Worm (Caenorhabditis elegans) whole organism, L3 larva: ENCODE measurements around the gene srw-112.

Experiments
- ama-1 ChIP-seq: fragments of 150-350 bp; optimal IDR thresholded peaks from 2 replicates; lab custom pipeline; 2018
- ceh-16 ChIP-seq: sonication (generic microtip); optimal IDR thresholded peaks from 2 replicates; lab custom pipeline; 2017; ENCODE audit warnings: missing biosample characterization, missing genetic modification characterization
- ceh-9 ChIP-seq: sonication (generic microtip); optimal IDR thresholded peaks from 2 replicates; lab custom pipeline; 2018; ENCODE audit warnings: missing biosample characterization, missing genetic modification characterization
- eor-1 ChIP-seq, 2 experiments: fragments of 150-350 bp; optimal IDR thresholded peaks; 2 replicates each; lab custom pipeline; 2014 to 2018; ENCODE audit warnings: missing biosample characterization in 2 of 2, missing genetic modification characterization in 2 of 2
- jun-1 ChIP-seq: fragments of 150-350 bp; optimal IDR thresholded peaks from 2 replicates; lab custom pipeline; 2014; ENCODE audit warnings: missing biosample characterization, missing genetic modification reagents, missing genetic modification characterization
- mdl-1 ChIP-seq: fragments of 150-350 bp; optimal IDR thresholded peaks from 2 replicates; lab custom pipeline; 2014; ENCODE audit warnings: missing biosample characterization, missing genetic modification characterization
- nhr-11 ChIP-seq: fragments of 150-350 bp; optimal IDR thresholded peaks from 2 replicates; lab custom pipeline; 2014; ENCODE audit warnings: missing biosample characterization, missing genetic modification characterization
- nhr-23 ChIP-seq: fragments of 150-350 bp; optimal IDR thresholded peaks from 2 replicates; lab custom pipeline; 2014; ENCODE audit warnings: missing biosample characterization, missing genetic modification reagents, missing genetic modification characterization
- nhr-237 ChIP-seq: fragments of 150-350 bp; optimal IDR thresholded peaks from 2 replicates; lab custom pipeline; 2014; ENCODE audit warnings: missing biosample characterization, missing genetic modification characterization
- nhr-25 ChIP-seq: sonication (generic microtip); optimal IDR thresholded peaks from 2 replicates; lab custom pipeline; 2017; ENCODE audit warnings: missing biosample characterization, missing genetic modification characterization
- nhr-43 ChIP-seq: sonication (generic microtip); optimal IDR thresholded peaks from 2 replicates; lab custom pipeline; 2016; ENCODE audit warnings: mild to moderate bottlenecking, missing genetic modification characterization, missing compliant biosample characterization; ENCODE audit not compliant: poor library complexity, severe bottlenecking
- pha-4 ChIP-seq: fragments of 150-350 bp; optimal IDR thresholded peaks from 2 replicates; lab custom pipeline; 2014; ENCODE audit warnings: missing biosample characterization, missing genetic modification reagents, missing genetic modification characterization
- snpc-4 ChIP-seq: fragments of 150-350 bp; optimal IDR thresholded peaks from 2 replicates; lab custom pipeline; 2014; ENCODE audit warnings: missing biosample characterization, missing genetic modification characterization

- TF ChIP-seq ceh-16 (tag; lab: Kevin White, UChicago) = no peak
- TF ChIP-seq jun-1 (tag; lab: Kevin White, UChicago) = no peak
- TF ChIP-seq nhr-23 (tag; lab: Kevin White, UChicago) = no peak
- no peak for TF ChIP-seq nhr-11 (tag; lab: Kevin White, UChicago)
- TF ChIP-seq eor-1 (tag; optimal IDR thresholded peaks at IDR 0.05; lab: Kevin White, UChicago) = no peak
- TF ChIP-seq nhr-43 (tag; lab: Kevin White, UChicago) = no peak
- TF ChIP-seq ceh-9 (tag; lab: Kevin White, UChicago) = no peak
- TF ChIP-seq mdl-1 (tag; lab: Kevin White, UChicago) = no peak
- no peak for TF ChIP-seq snpc-4 (tag; lab: Kevin White, UChicago)
- no peak for TF ChIP-seq ama-1 (lab: Kevin White, UChicago)
- TF ChIP-seq nhr-237 (tag; lab: Kevin White, UChicago) = no peak
- TF ChIP-seq nhr-25 (tag; lab: Kevin White, UChicago) = no peak
- TF ChIP-seq pha-4 = no peak
These were observed 33.4 kb upstream of the srw-112 start, which contains the start of gene chpf-2 for ce11 chrV:3039282-3039681.
